Fruit fly (Drosophila melanogaster) whole organism, pupa: Measurements from ENCODE around the gene spn-D.

ENCODE experiments used
- CG10348 ChIP-seq: fragments of 200-800 bp; sonication (Bioruptor generic); IDR thresholded peaks from 2 replicates; pipeline ENCODE4 v1.3.6; 2022; ENCODE audit warnings: missing biosample characterization, missing genetic modification characterization
- CG12605 ChIP-seq: fragments of 200-800 bp; sonication (Bioruptor generic); IDR thresholded peaks from 2 replicates; pipeline ENCODE4 v1.3.6; 2022; ENCODE audit warnings: missing biosample characterization, missing genetic modification characterization
- CG13204 ChIP-seq: fragments of 200-800 bp; sonication (Bioruptor generic); optimal IDR thresholded peaks from 2 replicates; lab custom pipeline; 2018; ENCODE audit warnings: missing biosample characterization, mild to moderate bottlenecking, missing genetic modification characterization, moderate library complexity
- CG14655 ChIP-seq: fragments of 200-800 bp; sonication (Bioruptor generic); optimal IDR thresholded peaks from 3 replicates; lab custom pipeline; 2017; ENCODE audit warnings: mild to moderate bottlenecking, missing biosample characterization, missing genetic modification reagents, missing genetic modification characterization
- CG15710 ChIP-seq: fragments of 200-800 bp; sonication (Bioruptor generic); optimal IDR thresholded peaks from 2 replicates; lab custom pipeline; 2018; ENCODE audit warnings: missing biosample characterization, mild to moderate bottlenecking, missing genetic modification characterization, moderate library complexity
- CG17806 ChIP-seq: fragments of 200-800 bp; sonication (Bioruptor generic); optimal IDR thresholded peaks from 2 replicates; lab custom pipeline; 2018; ENCODE audit warnings: missing biosample characterization, mild to moderate bottlenecking, missing genetic modification characterization, moderate library complexity
- CG32121 ChIP-seq: fragments of 200-800 bp; sonication (Bioruptor generic); IDR thresholded peaks from 2 replicates; pipeline ENCODE4 v1.3.6; 2022; ENCODE audit warnings: missing biosample characterization, missing genetic modification characterization
- CG34367 ChIP-seq: fragments of 200-800 bp; sonication (Bioruptor generic); optimal IDR thresholded peaks from 2 replicates; lab custom pipeline; 2018; ENCODE audit warnings: missing biosample characterization, mild to moderate bottlenecking, missing genetic modification characterization
- CG4496 ChIP-seq: fragments of 200-800 bp; sonication (Bioruptor generic); IDR thresholded peaks from 3 replicates; pipeline ENCODE4 v1.3.6; 2022; ENCODE audit warnings: missing biosample characterization, missing genetic modification characterization
- CG8159 ChIP-seq: fragments of 200-800 bp; sonication (Bioruptor generic); optimal IDR thresholded peaks from 3 replicates; lab custom pipeline; 2018; ENCODE audit warnings: missing biosample characterization, mild to moderate bottlenecking, missing genetic modification characterization, moderate library complexity
- CG8301 ChIP-seq: fragments of 200-800 bp; sonication (Bioruptor generic); optimal IDR thresholded peaks from 2 replicates; lab custom pipeline; 2018; ENCODE audit warnings: missing biosample characterization, mild to moderate bottlenecking, missing genetic modification characterization
- CG9948 ChIP-seq: fragments of 200-800 bp; sonication (Bioruptor generic); optimal IDR thresholded peaks from 2 replicates; lab custom pipeline; 2018; ENCODE audit warnings: missing biosample characterization, mild to moderate bottlenecking, missing genetic modification characterization, moderate library complexity
- D1 ChIP-seq: fragments of 200-800 bp; sonication (Bioruptor generic); optimal IDR thresholded peaks from 2 replicates; lab custom pipeline; 2018; ENCODE audit warnings: missing biosample characterization, mild to moderate bottlenecking, missing genetic modification characterization, moderate library complexity
- EcR ChIP-seq: fragments of 200-800 bp; sonication (Bioruptor generic); optimal IDR thresholded peaks from 3 replicates; lab custom pipeline; 2019; ENCODE audit warnings: missing biosample characterization, missing genetic modification characterization, mild to moderate bottlenecking, moderate library complexity, missing genetic modification reagents
- Ets98B ChIP-seq: fragments of 200-800 bp; sonication (Bioruptor generic); IDR thresholded peaks from 2 replicates; pipeline ENCODE4 v1.3.6; 2022; ENCODE audit warnings: missing biosample characterization, missing genetic modification characterization
- Pif1A ChIP-seq: fragments of 200-800 bp; sonication (Bioruptor generic); optimal IDR thresholded peaks from 3 replicates; lab custom pipeline; 2016; ENCODE audit warnings: missing biosample characterization, missing genetic modification characterization
- Pif1B ChIP-seq: fragments of 200-800 bp; sonication (Bioruptor generic); optimal IDR thresholded peaks from 3 replicates; lab custom pipeline; 2016; ENCODE audit warnings: missing biosample characterization, missing genetic modification characterization
- Snoo ChIP-seq: fragments of 200-800 bp; sonication (Bioruptor generic); optimal IDR thresholded peaks from 3 replicates; lab custom pipeline; 2017; ENCODE audit warnings: missing biosample characterization, mild to moderate bottlenecking, missing genetic modification characterization, inconsistent platforms
- fd96Ca ChIP-seq: fragments of 200-800 bp; sonication (Bioruptor generic); IDR thresholded peaks from 3 replicates; pipeline ENCODE4 v1.3.6; 2022; ENCODE audit warnings: missing biosample characterization, missing genetic modification characterization
- gl ChIP-seq: fragments of 200-800 bp; sonication (Bioruptor generic); optimal IDR thresholded peaks from 2 replicates; lab custom pipeline; 2018; ENCODE audit warnings: missing biosample characterization, mild to moderate bottlenecking, missing genetic modification characterization
- rn ChIP-seq: fragments of 200-800 bp; sonication (Bioruptor generic); IDR thresholded peaks from 2 replicates; pipeline ENCODE4 v1.3.6; 2022; ENCODE audit warnings: missing biosample characterization, missing genetic modification characterization

Gene spn-D

DNA sequence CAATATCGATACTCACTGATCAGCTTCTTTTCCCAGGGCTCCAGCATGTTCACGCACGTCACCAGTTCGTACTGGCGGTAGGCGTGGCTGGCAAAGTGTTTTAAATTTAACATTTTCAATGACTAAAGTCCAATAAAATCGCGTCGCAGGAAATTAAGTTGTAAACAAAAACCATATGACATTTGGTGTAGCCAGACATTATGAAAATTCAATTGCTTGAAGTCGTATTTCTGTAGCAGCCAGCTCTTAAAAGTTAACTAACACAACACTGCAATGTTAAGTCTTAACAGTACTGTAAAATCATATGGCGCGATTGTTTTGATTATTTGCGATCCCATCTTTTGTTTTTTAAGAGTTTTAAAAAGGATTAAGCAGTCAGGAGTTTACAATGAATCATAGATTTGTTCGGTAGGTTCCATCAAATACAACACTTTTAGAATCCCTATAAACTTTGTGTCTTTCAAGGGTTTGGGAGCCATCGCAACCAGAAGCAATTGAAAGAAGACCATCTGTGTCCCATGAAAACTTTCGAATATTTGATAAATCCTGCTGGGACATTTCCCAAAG is at the start of gene spn-D, which contains the start of gene CG34293:
Gene spn-D, plus strand, starts transcription at position 301 of the 567 bp plus-strand sequence.
Gene CG34293, minus strand, starts transcription at position 160 of the 567 bp plus-strand sequence.
- TF ChIP-seq gl (no peak), Ets98B (GFP tag; lab: Robert Waterston, UW) (no peak), CG8159 (tag; lab: Kevin White, UChicago) (no peak), fd96Ca (no peak)

DNA sequence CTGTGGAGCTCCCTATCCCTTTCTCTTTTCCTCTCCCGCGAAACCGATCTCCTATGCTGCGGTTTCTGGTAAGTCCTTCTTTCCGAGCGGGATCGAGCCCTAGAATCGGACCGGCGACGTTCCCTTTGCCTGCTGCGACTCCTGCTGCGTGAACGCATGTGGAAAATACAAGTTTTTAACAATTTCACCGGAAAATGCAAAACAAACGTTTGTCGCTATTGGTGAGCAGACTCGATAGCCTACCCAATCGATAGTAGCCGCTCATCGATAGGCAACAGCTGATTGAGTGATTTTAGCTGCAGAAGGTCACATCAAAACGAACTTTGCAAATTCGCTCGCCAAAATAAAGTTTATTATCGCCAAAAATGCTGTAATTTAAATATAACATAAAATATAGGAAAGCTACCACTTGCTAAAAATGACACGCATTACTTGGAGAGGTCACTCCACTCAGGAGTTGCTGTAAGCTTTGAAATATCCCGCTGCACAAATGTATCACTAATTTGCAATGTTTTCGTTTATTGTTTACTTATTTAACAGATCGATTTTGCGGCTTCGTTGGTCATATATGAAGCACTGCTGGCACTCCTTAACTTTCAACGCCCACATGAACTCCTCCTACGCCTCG is 48.9 kb upstream of the spn-D start, which contains the start of the genes CG6066 and CG5880:
Gene CG6066, minus strand, starts transcription at position 243 of the 628 bp plus-strand sequence.
Gene CG5880, plus strand, starts transcription at position 281 of the 628 bp plus-strand sequence.
- TF ChIP-seq rn (GFP tag; lab: Robert Waterston, UW) (no peak), CG34367 (tag; lab: Kevin White, UChicago) (no peak), CG14655 (GFP tag; lab: Kevin White, UChicago) (no peak)

- TF ChIP-seq rn (GFP tag; lab: Robert Waterston, UW) (no peak), CG17806 (tag; lab: Kevin White, UChicago) (no peak), gl (no peak), CG8159 (tag; lab: Kevin White, UChicago) (no peak), CG15710 (tag; lab: Kevin White, UChicago) (no peak), Pif1B (GFP tag; lab: Kevin White, UChicago) (no peak), CG9948 (no peak), CG34367 (tag; lab: Kevin White, UChicago) (no peak), EcR (GFP tag; lab: Kevin White, UChicago) (no peak), Snoo (no peak)
Measured at dm6 chr3R:27118346-27118745, 47.2 kb upstream of the spn-D start, which contains the start of gene CG5882. TSS of gene CG5882 (plus strand) at chr3R:27118646.

DNA sequence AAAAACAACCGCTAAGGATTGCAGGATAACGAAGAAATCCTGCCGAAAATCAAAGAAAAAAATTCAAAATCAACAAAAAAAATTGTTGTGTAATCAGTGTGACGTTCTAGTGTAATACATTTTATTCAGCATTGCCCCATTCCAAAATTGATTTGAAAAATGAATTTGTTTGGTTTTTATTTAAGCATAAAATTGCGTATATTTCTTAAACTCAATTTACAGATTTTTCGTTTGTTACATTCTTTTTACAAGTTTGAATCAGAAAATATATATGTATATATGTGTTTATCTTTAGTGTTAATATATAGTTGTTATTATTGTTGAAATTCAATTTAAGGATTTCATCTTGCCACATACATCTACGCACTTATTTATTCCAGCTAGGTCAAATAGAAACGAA is 40.9 kb upstream of the spn-D start, which contains the start of gene CG6059:
Gene CG6059, minus strand, starts transcription at position 101 of the 400 bp plus-strand sequence.
- no peak for TF ChIP-seq CG15710 (tag; lab: Kevin White, UChicago)
- no peak for TF ChIP-seq CG13204 (GFP tag; lab: Kevin White, UChicago)
- TF ChIP-seq Pif1A (GFP tag; lab: Kevin White, UChicago): no peak
- TF ChIP-seq gl: no peak
- TF ChIP-seq EcR (GFP tag; lab: Kevin White, UChicago): no peak
- TF ChIP-seq CG12605 (GFP tag; lab: Robert Waterston, UW): no peak
- TF ChIP-seq CG8159 (tag; lab: Kevin White, UChicago): no peak
- TF ChIP-seq rn (GFP tag; lab: Robert Waterston, UW): no peak
- TF ChIP-seq CG32121: no peak
- TF ChIP-seq Pif1B (GFP tag; lab: Kevin White, UChicago): no peak
- TF ChIP-seq CG10348 (GFP tag; lab: Robert Waterston, UW): no peak
- no peak for TF ChIP-seq CG17806 (tag; lab: Kevin White, UChicago)
- no peak for TF ChIP-seq CG4496 (GFP tag; lab: Robert Waterston, UW)
- TF ChIP-seq Ets98B (GFP tag; lab: Robert Waterston, UW): no peak
- TF ChIP-seq CG14655 (GFP tag; lab: Kevin White, UChicago): no peak
- no peak for TF ChIP-seq CG8301 (tag; lab: Kevin White, UChicago)

DNA sequence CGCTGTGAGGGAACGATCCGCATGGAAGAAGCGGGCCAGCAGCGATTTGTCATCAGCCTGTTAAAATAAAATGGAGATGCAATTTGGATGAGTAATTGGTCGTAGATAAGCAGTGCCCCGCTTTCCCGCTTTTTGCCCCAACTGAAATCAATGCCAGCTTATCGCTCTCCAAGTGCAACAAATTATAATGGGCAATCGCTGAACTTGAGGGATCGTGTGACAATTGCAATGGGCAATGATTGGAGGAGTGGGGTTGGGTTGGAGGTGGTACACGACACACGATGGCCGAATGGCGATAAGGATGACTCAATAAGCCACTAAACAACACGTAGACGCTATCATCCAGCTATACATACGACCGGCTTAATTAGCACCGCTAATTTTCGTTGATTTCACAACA is 36.8 kb upstream of the spn-D start:
- TF ChIP-seq Ets98B (GFP tag; lab: Robert Waterston, UW) (no peak), CG12605 (GFP tag; lab: Robert Waterston, UW) (no peak), CG8301 (tag; lab: Kevin White, UChicago) (no peak), CG10348 (GFP tag; lab: Robert Waterston, UW) (no peak), rn (GFP tag; lab: Robert Waterston, UW) (no peak), CG4496 (GFP tag; lab: Robert Waterston, UW) (no peak), CG14655 (GFP tag; lab: Kevin White, UChicago) (no peak), CG17806 (tag; lab: Kevin White, UChicago) (no peak), Pif1B (GFP tag; lab: Kevin White, UChicago) (no peak), CG13204 (GFP tag; lab: Kevin White, UChicago) (no peak), CG32121 (no peak), CG8159 (tag; lab: Kevin White, UChicago) (no peak), Snoo (no peak), CG15710 (tag; lab: Kevin White, UChicago) (no peak), CG34367 (tag; lab: Kevin White, UChicago) (no peak), D1 (tag; lab: Kevin White, UChicago) (no peak), fd96Ca (no peak)

dm6 chr3R:27129580-27130385 is 35.7 kb upstream of the spn-D start:
- peak; percentile 66 for TF ChIP-seq CG17806 (tag; lab: Kevin White, UChicago)
- TF ChIP-seq CG14655 (GFP tag; lab: Kevin White, UChicago): no peak
- TF ChIP-seq CG8301 (tag; lab: Kevin White, UChicago): peak; percentile 57
- peak; percentile 59; the same call in 1 of the 2 replicates for TF ChIP-seq rn (GFP tag; lab: Robert Waterston, UW)
- peak; percentile 35 for TF ChIP-seq CG9948
- peak; percentile 70 for TF ChIP-seq Snoo
- peak; percentile 61; the same call in 1 of the 2 replicates for TF ChIP-seq CG12605 (GFP tag; lab: Robert Waterston, UW)
- peak; percentile 68 for TF ChIP-seq Pif1B (GFP tag; lab: Kevin White, UChicago)
- TF ChIP-seq gl: peak; percentile 5
- TF ChIP-seq fd96Ca: peak; percentile 73
- TF ChIP-seq CG13204 (GFP tag; lab: Kevin White, UChicago): no peak
- TF ChIP-seq EcR (GFP tag; lab: Kevin White, UChicago): peak; percentile 91
- peak; percentile 45 for TF ChIP-seq CG34367 (tag; lab: Kevin White, UChicago)
- no peak for TF ChIP-seq CG10348 (GFP tag; lab: Robert Waterston, UW)
- no peak for TF ChIP-seq D1 (tag; lab: Kevin White, UChicago)
- TF ChIP-seq CG15710 (tag; lab: Kevin White, UChicago): peak; percentile 68
- TF ChIP-seq Ets98B (GFP tag; lab: Robert Waterston, UW): peak; percentile 78
- no peak for TF ChIP-seq CG8159 (tag; lab: Kevin White, UChicago)
- TF ChIP-seq CG32121: peak; percentile 73
- TF ChIP-seq Pif1A (GFP tag; lab: Kevin White, UChicago): peak; percentile 86
- peak; percentile 88 for TF ChIP-seq CG4496 (GFP tag; lab: Robert Waterston, UW)
